Worm (Caenorhabditis elegans): ENCODE measurements around the gene C31H1.5.

C31H1.5 gene

ce11 chrIV:5753253-5753652 is 43.3 kb downstream of the C31H1.5 start:
- no peak for TF ChIP-seq nhr-43 (tag; optimal IDR thresholded peaks at IDR 0.05; ENCODE audit: poor library complexity, severe bottlenecking)
- TF ChIP-seq lin-39 (tag; optimal IDR thresholded peaks at IDR 0.05): peak; percentile 7
- TF ChIP-seq pha-4 (tag; optimal IDR thresholded peaks at IDR 0.05): peak; percentile 91
- TF ChIP-seq fos-1 (tag; optimal IDR thresholded peaks at IDR 0.05): no peak
- TF ChIP-seq daf-12 (tag; optimal IDR thresholded peaks at IDR 0.05): no peak
- no peak for TF ChIP-seq unc-39 (tag; optimal IDR thresholded peaks at IDR 0.05)
- peak; percentile 5 for TF ChIP-seq tbx-2 (tag; optimal IDR thresholded peaks at IDR 0.05)
- no peak for TF ChIP-seq zag-1 (tag; optimal IDR thresholded peaks at IDR 0.05)
- TF ChIP-seq nhr-12 (tag; optimal IDR thresholded peaks at IDR 0.05): no peak
- no peak for TF ChIP-seq fkh-10 (GFP tag; optimal IDR thresholded peaks at IDR 0.05)
- no peak for TF ChIP-seq unc-62 (GFP tag; optimal IDR thresholded peaks at IDR 0.05)

ce11 chrIV:5752704-5753103 is 43.9 kb downstream of the C31H1.5 start:
- TF ChIP-seq fos-1 (tag; optimal IDR thresholded peaks at IDR 0.05): no peak
- no peak for TF ChIP-seq nhr-25 (tag; optimal IDR thresholded peaks at IDR 0.05)
- no peak for TF ChIP-seq fkh-10 (GFP tag; optimal IDR thresholded peaks at IDR 0.05)
- TF ChIP-seq elt-1 (tag; optimal IDR thresholded peaks at IDR 0.05): no peak

DNA sequence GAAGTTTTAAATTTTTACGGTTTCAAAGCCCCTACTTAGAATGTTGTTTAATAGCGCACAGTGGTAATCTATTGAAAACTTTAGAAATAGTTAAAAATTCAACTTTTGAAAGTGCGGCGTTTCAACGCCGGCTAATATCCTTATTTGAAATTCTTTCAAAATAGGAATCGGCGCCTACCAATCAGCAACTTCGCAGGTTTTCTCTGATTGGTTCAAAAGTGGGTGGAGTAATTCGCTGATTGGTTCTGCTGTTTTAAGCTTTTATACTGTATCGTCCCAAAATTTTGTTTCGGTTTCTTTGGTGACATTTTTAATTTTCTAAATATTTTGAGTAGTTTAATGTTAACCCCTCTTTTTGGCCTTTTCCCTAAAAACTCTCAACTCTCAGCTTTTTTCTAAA is 44.6 kb downstream of the C31H1.5 start:
- TF ChIP-seq tbx-2 (tag; optimal IDR thresholded peaks at IDR 0.05): no peak
- peak; percentile 94 for TF ChIP-seq nfya-1 (tag; optimal IDR thresholded peaks at IDR 0.05; ENCODE audit: insufficient read depth)
- no peak for TF ChIP-seq mml-1 (tag; optimal IDR thresholded peaks at IDR 0.05)

ce11 chrIV:5749874-5750273 is 46.7 kb downstream of the C31H1.5 start:
- TF ChIP-seq unc-39 (tag; optimal IDR thresholded peaks at IDR 0.05) (no peak), elt-2 (tag; optimal IDR thresholded peaks at IDR 0.05) (peak; percentile 41), mdl-1 (tag; optimal IDR thresholded peaks at IDR 0.05) (no peak), pha-4 (tag; optimal IDR thresholded peaks at IDR 0.05) (no peak), sea-2 (GFP tag; optimal IDR thresholded peaks at IDR 0.05) (no peak), zag-1 (tag; optimal IDR thresholded peaks at IDR 0.05) (no peak), elt-3 (tag; optimal IDR thresholded peaks at IDR 0.05) (peak in 1 of 3 experiments; percentile 12), daf-12 (tag; optimal IDR thresholded peaks at IDR 0.05) (no peak), mml-1 (tag; optimal IDR thresholded peaks at IDR 0.05) (no peak), ZK546.5 (tag; optimal IDR thresholded peaks at IDR 0.05) (no peak), nfya-1 (tag; optimal IDR thresholded peaks at IDR 0.05; ENCODE audit: insufficient read depth) (peak; percentile 22), pqm-1 (tag; optimal IDR thresholded peaks at IDR 0.05) (no peak), nhr-23 (tag; optimal IDR thresholded peaks at IDR 0.05) (peak; percentile 36), skn-1 (tag; optimal IDR thresholded peaks at IDR 0.05) (no peak), nhr-43 (tag; optimal IDR thresholded peaks at IDR 0.05; ENCODE audit: poor library complexity, severe bottlenecking) (peak; percentile 25), egl-27 (tag; optimal IDR thresholded peaks at IDR 0.05) (no peak), lin-15B (tag; optimal IDR thresholded peaks at IDR 0.05) (no peak), ceh-28 (tag; optimal IDR thresholded peaks at IDR 0.05) (peak; percentile 51), ztf-11 (tag; optimal IDR thresholded peaks at IDR 0.05) (no peak), nhr-25 (tag; optimal IDR thresholded peaks at IDR 0.05) (peak; percentile 29), elt-1 (tag; optimal IDR thresholded peaks at IDR 0.05) (peak; percentile 51)
